Worm (Caenorhabditis elegans): ENCODE measurements around the gene K10G6.5.

- TF ChIP-seq ama-1 (optimal IDR thresholded peaks at IDR 0.05) (no peak), ZK546.5 (tag; optimal IDR thresholded peaks at IDR 0.05) (no peak), egl-27 (tag; optimal IDR thresholded peaks at IDR 0.05) (no peak), elt-3 (tag; optimal IDR thresholded peaks at IDR 0.05) (no peak), snpc-4 (tag; optimal IDR thresholded peaks at IDR 0.05) (no peak), nhr-237 (tag; optimal IDR thresholded peaks at IDR 0.05) (no peak), mdl-1 (tag; optimal IDR thresholded peaks at IDR 0.05) (no peak), nhr-12 (tag; optimal IDR thresholded peaks at IDR 0.05) (no peak)
These were observed 12.1 kb upstream of the K10G6.5 start, which contains the start of gene cank-26 for ce11 chrII:3974953-3975352.
